Worm (Caenorhabditis elegans) whole organism, midembryonic: ENCODE results near the gene amph-1.

Experiments used
- T22C8.4 ChIP-seq: fragments of 200-800 bp; sonication (Bioruptor generic); IDR thresholded peaks from 2 replicates; pipeline ENCODE4 v1.3.6; 2022; ENCODE audit warnings: missing genetic modification characterization, missing compliant biosample characterization
- cog-1 ChIP-seq: sonication (generic microtip); optimal IDR thresholded peaks from 2 replicates; lab custom pipeline; 2016; ENCODE audit warnings: missing genetic modification characterization, missing compliant biosample characterization
- flt-1 ChIP-seq: fragments of 200-800 bp; sonication (Bioruptor generic); IDR thresholded peaks from 2 replicates; pipeline ENCODE4 v1.3.6; 2022; ENCODE audit warnings: missing genetic modification characterization, missing compliant biosample characterization
- klf-2 ChIP-seq: fragments of 200-800 bp; sonication (Bioruptor generic); conservative IDR thresholded peaks from 2 replicates; pipeline ENCODE4 v1.3.6; 2022; ENCODE audit warnings: missing genetic modification reagents, missing genetic modification characterization, missing compliant biosample characterization
- med-1 ChIP-seq: sonication (generic microtip); optimal IDR thresholded peaks from 2 replicates; lab custom pipeline; 2017; ENCODE audit warnings: missing genetic modification characterization, mild to moderate bottlenecking, missing compliant biosample characterization, antibody characterized with exemption, missing genetic modification reagents; ENCODE audit not compliant: insufficient read depth
- ref-1 ChIP-seq: fragments of 200-800 bp; sonication (Bioruptor generic); conservative IDR thresholded peaks from 2 replicates; pipeline ENCODE4 v1.3.6; 2022; ENCODE audit warnings: missing genetic modification reagents, missing genetic modification characterization, missing compliant biosample characterization
- tab-1 ChIP-seq: fragments of 200-800 bp; sonication (Bioruptor generic); IDR thresholded peaks from 2 replicates; pipeline ENCODE4 v1.3.6; 2022; ENCODE audit warnings: missing genetic modification characterization, missing compliant biosample characterization
- ztf-23 ChIP-seq: fragments of 200-800 bp; sonication (Bioruptor generic); IDR thresholded peaks from 2 replicates; pipeline ENCODE4 v1.3.6; 2022; ENCODE audit warnings: missing genetic modification reagents, missing genetic modification characterization, missing compliant biosample characterization
- ztf-29 ChIP-seq: fragments of 200-800 bp; sonication (Bioruptor generic); IDR thresholded peaks from 2 replicates; pipeline ENCODE4 v1.3.6; 2022; ENCODE audit warnings: missing genetic modification reagents, missing genetic modification characterization, missing compliant biosample characterization

amph-1 gene

DNA sequence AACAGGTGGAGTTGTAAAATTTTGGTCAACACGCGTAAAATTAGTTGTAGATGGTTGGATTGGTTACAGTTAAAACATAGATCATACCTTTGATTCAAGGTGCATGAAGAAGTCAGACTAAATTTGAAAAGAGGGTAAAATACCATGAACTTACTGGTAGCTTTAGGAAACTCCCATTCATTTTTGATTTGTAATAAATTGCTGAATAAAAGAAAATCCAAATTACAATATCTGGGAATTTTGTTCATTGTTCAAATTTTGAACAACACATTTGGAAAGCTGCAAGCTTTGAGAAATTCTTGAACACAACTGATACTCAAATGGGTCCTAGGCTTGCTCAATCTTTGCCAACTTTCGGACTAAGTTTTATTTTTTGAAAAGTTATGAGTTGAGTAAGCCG lies 30.3 kb upstream of the amph-1 start:
- TF ChIP-seq T22C8.4 (GFP tag; lab: Robert Waterston, UW) (no peak), flt-1 (GFP tag; lab: Robert Waterston, UW) (no peak), klf-2 (GFP tag; lab: Robert Waterston, UW) (no peak), cog-1 (tag; lab: Kevin White, UChicago) (no peak), ztf-29 (GFP tag; lab: Robert Waterston, UW) (no peak), ztf-23 (GFP tag; lab: Robert Waterston, UW) (no peak), tab-1 (GFP tag; lab: Robert Waterston, UW) (no peak), ref-1 (GFP tag; lab: Robert Waterston, UW) (no peak), med-1 (GFP tag; lab: Kevin White, UChicago) (no peak)

DNA sequence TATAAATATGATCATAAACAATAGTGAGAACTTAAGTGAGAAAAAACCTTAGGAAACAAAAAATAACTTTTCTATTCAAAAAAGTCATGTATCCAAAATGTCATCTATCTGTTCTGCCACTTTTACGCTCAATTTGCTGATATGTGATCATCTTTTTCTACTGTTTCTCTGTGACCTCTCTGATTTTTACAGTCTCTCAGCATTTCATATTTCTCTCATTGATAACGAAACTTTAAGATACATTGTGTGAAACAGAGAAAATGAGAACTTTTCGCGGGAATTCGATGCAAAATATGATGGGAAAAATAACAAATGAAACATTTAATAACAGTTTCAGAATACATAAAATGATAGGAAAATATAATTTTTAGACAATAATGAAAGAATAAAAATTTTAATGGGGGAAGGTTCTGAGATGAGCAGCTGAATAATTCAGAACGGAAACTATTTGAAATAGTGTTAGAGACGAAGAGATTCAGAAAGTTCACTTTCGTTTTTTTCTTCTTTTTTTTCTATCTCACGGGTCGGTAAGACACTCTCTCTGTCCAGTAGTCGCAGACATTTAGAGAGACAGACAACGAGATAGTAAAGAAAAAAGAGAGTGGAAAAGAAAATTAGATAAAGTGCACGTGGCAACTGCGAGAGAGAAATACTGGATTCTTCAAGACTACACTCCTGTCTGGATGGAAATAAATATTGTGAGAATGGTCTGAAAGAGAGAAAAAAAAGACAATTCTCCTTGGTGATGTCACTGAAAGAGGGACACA lies 29.7 kb upstream of the amph-1 start:
- TF ChIP-seq med-1 (GFP tag; lab: Kevin White, UChicago) = no peak
- TF ChIP-seq flt-1 (GFP tag; lab: Robert Waterston, UW) = no peak
- TF ChIP-seq cog-1 (tag; lab: Kevin White, UChicago) = no peak
- no peak for TF ChIP-seq klf-2 (GFP tag; lab: Robert Waterston, UW)
- no peak for TF ChIP-seq ztf-29 (GFP tag; lab: Robert Waterston, UW)
- TF ChIP-seq tab-1 (GFP tag; lab: Robert Waterston, UW) = no peak

DNA sequence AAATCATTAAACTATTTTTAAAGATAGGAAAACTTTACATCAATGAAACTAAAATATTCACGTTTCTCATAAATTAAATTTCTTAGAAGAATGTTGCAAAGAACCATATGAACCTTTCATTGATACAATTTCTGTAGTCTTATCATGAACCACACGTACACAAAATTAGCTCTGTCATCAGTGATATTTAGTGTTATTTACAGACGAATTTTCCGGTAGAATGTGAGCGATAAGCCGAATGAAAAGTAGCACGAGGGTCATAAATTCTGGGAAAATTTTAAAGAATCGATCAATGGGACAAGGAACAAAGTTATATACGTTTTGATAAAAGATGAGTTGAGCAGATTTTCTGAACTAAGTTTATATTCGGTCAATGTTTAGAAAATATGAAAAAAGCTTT lies 28.9 kb upstream of the amph-1 start:
- no peak for TF ChIP-seq klf-2 (GFP tag; lab: Robert Waterston, UW)
- TF ChIP-seq flt-1 (GFP tag; lab: Robert Waterston, UW) = no peak
- no peak for TF ChIP-seq med-1 (GFP tag; lab: Kevin White, UChicago)
- TF ChIP-seq ztf-29 (GFP tag; lab: Robert Waterston, UW) = no peak
- TF ChIP-seq T22C8.4 (GFP tag; lab: Robert Waterston, UW) = no peak
- TF ChIP-seq ref-1 (GFP tag; lab: Robert Waterston, UW) = no peak
- no peak for TF ChIP-seq ztf-23 (GFP tag; lab: Robert Waterston, UW)

DNA sequence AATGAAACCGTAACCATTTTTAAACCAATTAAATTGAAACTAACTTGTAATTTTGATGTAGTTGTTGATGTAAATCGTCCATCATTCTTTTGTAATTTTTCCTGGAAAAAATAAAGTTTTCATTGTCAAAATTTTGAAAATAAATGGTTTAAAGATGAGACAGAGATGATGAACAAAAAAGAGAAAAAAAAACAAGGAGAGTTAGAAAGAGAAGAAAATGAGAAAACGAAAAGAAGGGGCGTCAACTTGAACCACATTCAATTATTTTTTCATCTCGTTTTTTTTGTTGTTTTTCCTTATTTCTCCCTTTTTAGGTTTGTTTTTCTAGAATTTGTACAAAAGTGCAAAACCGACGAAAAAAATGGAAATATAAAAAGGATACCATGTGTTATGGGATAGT lies 27.9 kb upstream of the amph-1 start, which contains the start of gene nhr-34:
nhr-34 (minus strand) TSS at position 101 of the 400 bp plus-strand sequence.
- TF ChIP-seq ref-1 (GFP tag; lab: Robert Waterston, UW) = no peak
- no peak for TF ChIP-seq med-1 (GFP tag; lab: Kevin White, UChicago)
- no peak for TF ChIP-seq cog-1 (tag; lab: Kevin White, UChicago)
- TF ChIP-seq flt-1 (GFP tag; lab: Robert Waterston, UW) = no peak
- TF ChIP-seq T22C8.4 (GFP tag; lab: Robert Waterston, UW) = no peak
- no peak for TF ChIP-seq ztf-29 (GFP tag; lab: Robert Waterston, UW)
- no peak for TF ChIP-seq klf-2 (GFP tag; lab: Robert Waterston, UW)
- no peak for TF ChIP-seq tab-1 (GFP tag; lab: Robert Waterston, UW)
- TF ChIP-seq ztf-23 (GFP tag; lab: Robert Waterston, UW) = no peak

DNA sequence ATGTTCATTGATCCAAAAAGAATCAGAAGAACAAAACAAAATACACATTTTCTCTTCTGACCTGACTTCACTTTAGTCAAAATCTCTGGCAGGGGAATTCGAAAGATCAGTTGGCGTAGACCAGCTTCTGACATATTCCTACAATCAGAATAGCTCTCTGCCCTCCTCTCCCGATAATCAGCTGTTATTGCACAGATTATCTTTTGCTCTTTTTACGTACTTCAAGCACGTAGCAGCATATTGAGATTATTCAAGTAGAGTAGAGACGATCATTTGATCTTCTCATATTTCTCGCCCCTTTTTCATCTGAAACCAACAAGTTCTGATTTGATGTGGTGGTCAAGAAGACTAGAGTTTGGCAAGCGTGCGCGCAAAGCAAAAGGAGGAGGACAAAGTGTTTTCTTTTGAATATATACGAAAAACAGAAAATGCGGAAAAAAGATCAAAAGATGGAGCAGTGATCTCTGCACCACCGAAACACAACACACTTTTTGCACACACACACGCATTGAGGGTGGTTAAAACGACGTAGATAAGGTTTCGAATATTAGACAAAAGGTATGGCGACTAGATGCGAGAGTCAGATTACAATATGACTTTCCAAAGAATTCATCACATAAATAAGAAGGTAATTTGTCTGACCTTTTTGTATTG lies 26.1 kb upstream of the amph-1 start:
- TF ChIP-seq cog-1 (tag; lab: Kevin White, UChicago) = no peak
- no peak for TF ChIP-seq klf-2 (GFP tag; lab: Robert Waterston, UW)
- TF ChIP-seq T22C8.4 (GFP tag; lab: Robert Waterston, UW) = no peak
- TF ChIP-seq ztf-29 (GFP tag; lab: Robert Waterston, UW) = no peak
- no peak for TF ChIP-seq ztf-23 (GFP tag; lab: Robert Waterston, UW)
- TF ChIP-seq ref-1 (GFP tag; lab: Robert Waterston, UW) = no peak
- TF ChIP-seq flt-1 (GFP tag; lab: Robert Waterston, UW) = no peak
- no peak for TF ChIP-seq tab-1 (GFP tag; lab: Robert Waterston, UW)
- TF ChIP-seq med-1 (GFP tag; lab: Kevin White, UChicago) = no peak

DNA sequence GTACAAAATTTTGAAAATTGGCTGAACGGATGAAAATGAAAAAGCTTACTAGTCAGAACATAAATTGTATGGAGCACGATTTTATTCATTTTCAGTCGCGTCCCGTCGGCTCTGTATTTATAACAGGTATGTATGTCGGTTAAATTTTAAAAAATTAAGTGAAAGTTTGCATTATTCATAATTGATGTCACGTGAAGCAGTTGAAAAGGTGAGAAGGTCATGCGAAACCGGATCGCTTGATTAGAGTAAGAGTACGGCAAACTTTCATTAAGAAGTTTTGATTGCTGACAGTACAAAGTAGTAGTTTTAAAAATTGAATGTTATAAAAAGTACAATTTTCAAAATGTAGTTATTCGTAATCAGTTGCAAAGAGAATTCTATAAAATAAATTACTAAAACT lies 25.5 kb upstream of the amph-1 start:
- TF ChIP-seq ztf-23 (GFP tag; lab: Robert Waterston, UW) (no peak), ref-1 (GFP tag; lab: Robert Waterston, UW) (no peak), cog-1 (tag; lab: Kevin White, UChicago) (no peak), flt-1 (GFP tag; lab: Robert Waterston, UW) (no peak), klf-2 (GFP tag; lab: Robert Waterston, UW) (no peak), med-1 (GFP tag; lab: Kevin White, UChicago) (no peak), tab-1 (GFP tag; lab: Robert Waterston, UW) (no peak), ztf-29 (GFP tag; lab: Robert Waterston, UW) (no peak), T22C8.4 (GFP tag; lab: Robert Waterston, UW) (no peak)

DNA sequence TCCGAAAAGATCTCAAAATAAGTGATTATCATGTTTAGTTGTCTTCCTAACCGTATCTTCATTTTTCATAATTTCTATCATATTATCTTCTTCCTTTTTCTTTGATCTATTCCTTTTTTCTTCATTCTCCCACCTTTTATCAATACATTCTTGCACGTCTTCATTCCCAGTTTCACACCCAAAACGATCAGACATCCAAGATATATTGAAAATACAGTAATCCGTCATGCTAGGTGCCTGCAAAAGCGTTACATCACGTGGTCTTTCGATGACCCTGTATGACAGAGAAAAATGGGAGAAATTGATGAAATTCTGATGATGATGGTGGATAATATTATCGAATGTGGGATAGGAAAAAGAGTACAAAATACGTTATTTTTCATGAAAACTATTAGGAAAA lies 24.8 kb upstream of the amph-1 start:
- TF ChIP-seq ztf-23 (GFP tag; lab: Robert Waterston, UW) = no peak
- TF ChIP-seq ref-1 (GFP tag; lab: Robert Waterston, UW) = no peak
- no peak for TF ChIP-seq tab-1 (GFP tag; lab: Robert Waterston, UW)
- TF ChIP-seq med-1 (GFP tag; lab: Kevin White, UChicago) = no peak
- TF ChIP-seq flt-1 (GFP tag; lab: Robert Waterston, UW) = no peak
- TF ChIP-seq klf-2 (GFP tag; lab: Robert Waterston, UW) = no peak

DNA sequence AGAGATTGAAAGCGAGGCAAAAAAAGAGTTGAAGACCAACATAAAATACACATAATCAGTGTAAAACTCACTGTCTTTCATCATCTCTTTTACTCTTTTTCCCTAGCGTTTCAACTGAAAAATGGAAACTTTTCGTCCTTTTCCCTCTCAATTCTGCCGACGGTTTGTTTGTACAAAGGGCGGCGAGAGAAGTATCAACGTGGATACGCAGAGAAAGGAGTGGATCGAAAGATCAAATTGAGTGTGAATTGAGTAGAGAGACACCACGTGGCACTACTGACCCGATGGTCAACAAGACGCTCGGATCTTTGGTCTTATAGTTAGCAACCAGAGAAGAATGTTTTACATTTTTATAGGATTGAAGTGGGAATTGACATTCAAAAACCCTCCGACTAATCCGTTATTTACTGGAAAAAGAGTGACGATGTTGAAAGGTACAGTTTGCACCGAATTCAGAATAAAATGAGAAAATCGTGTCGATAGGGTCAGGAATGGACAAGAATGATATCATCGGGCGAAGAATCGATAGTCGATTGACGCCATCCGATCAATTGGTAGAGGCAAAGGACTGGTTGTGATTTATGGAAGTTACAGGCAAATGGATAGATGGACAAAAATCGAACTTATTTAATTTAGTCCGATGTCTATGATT lies 23.5 kb upstream of the amph-1 start:
- no peak for TF ChIP-seq ztf-23 (GFP tag; lab: Robert Waterston, UW)
- TF ChIP-seq ztf-29 (GFP tag; lab: Robert Waterston, UW) = no peak
- no peak for TF ChIP-seq med-1 (GFP tag; lab: Kevin White, UChicago)
- no peak for TF ChIP-seq ref-1 (GFP tag; lab: Robert Waterston, UW)
- TF ChIP-seq T22C8.4 (GFP tag; lab: Robert Waterston, UW) = no peak
- no peak for TF ChIP-seq tab-1 (GFP tag; lab: Robert Waterston, UW)
- no peak for TF ChIP-seq flt-1 (GFP tag; lab: Robert Waterston, UW)
- no peak for TF ChIP-seq cog-1 (tag; lab: Kevin White, UChicago)
- no peak for TF ChIP-seq klf-2 (GFP tag; lab: Robert Waterston, UW)
